Fruit fly (Drosophila melanogaster): ENCODE measurements around the gene numb.

- no peak for TF ChIP-seq psq (GFP tag; optimal IDR thresholded peaks at IDR 0.05)
- no peak for TF ChIP-seq sage (GFP tag; optimal IDR thresholded peaks at IDR 0.05)
- TF ChIP-seq pan (optimal IDR thresholded peaks at IDR 0.05): no peak
Observed at dm6 chr2L:9512401-9513198, 75.3 kb downstream of the numb start.
